Fruit fly (Drosophila melanogaster): ENCODE results near the gene sn.

Gene sn

DNA sequence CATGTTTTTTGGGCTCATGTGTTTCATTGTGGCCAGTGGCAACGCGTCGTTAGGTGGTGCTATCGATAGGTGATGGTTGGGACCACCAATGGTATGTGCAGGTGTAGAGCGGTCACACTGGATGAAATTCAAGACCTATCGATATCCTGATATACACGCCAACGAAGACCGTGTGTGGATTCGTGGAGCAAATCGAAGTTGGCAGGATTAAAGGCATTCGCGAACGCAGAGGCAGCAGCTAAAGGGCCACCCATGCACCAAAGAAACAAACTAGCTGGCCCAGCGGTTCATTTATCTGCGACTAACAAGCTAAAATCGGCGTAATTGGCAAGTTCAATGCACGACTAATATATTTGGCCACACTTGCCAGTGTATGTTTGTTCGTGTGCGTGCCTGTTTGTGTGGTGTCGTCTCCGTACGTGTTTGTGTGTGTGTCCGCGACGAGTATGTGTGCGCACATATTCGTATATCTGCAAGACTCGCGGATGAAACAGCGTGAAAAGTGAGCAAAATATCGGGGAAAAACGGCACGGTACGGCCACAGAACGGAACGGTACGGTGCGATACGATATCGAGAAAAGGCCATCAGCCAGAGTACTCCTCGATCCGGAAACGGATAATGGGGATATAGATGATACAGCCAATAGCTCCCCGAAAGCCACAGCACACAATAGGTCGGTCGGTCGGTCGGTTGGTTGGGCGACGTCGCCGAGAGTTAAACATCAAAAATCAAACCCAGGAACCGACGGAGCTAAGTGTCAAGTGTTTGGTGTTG lies 27.8 kb upstream of the sn start, which contains the start of gene Ubr3 (continued):
- TF ChIP-seq Dip3 (GFP tag; optimal IDR thresholded peaks at IDR 0.05) (no peak), eyg (GFP tag; optimal IDR thresholded peaks at IDR 0.05) (no peak), CG10321 (GFP tag; IDR thresholded peaks at IDR 0.05) (no peak), CG11696 (GFP tag; IDR thresholded peaks at IDR 0.05) (no peak), row (GFP tag; IDR thresholded peaks at IDR 0.05) (peak; percentile 26; the same call in 1 of the 3 replicates), stwl (tag; optimal IDR thresholded peaks at IDR 0.05) (peak; percentile 68), nerfin-1 (tag; optimal IDR thresholded peaks at IDR 0.05) (peak; percentile 22), gem (tag; optimal IDR thresholded peaks at IDR 0.05) (no peak), CG17802 (tag; optimal IDR thresholded peaks at IDR 0.05) (peak; percentile 50), fd102C (GFP tag; optimal IDR thresholded peaks at IDR 0.05) (no peak), lab (GFP tag; optimal IDR thresholded peaks at IDR 0.05) (peak; percentile 47), CG31441 (GFP tag; IDR thresholded peaks at IDR 0.05) (no peak), CG6272 (GFP tag; IDR thresholded peaks at IDR 0.05) (no peak), H15 (GFP tag; IDR thresholded peaks at IDR 0.05) (no peak), ken (GFP tag; IDR thresholded peaks at IDR 0.05) (no peak), CG10209 (GFP tag; optimal IDR thresholded peaks at IDR 0.05) (no peak), CG14860 (GFP tag; IDR thresholded peaks at IDR 0.05; ENCODE audit: partially characterized antibody) (peak; percentile 66), Adf1 (GFP tag; IDR thresholded peaks at IDR 0.05) (no peak), fd3F (GFP tag; optimal IDR thresholded peaks at IDR 0.05) (no peak), HmgZ (tag; optimal IDR thresholded peaks at IDR 0.05) (peak; percentile 49), CG18764 (GFP tag; optimal IDR thresholded peaks at IDR 0.05) (no peak), prd (optimal IDR thresholded peaks at IDR 0.05) (no peak), prd (GFP tag; IDR thresholded peaks at IDR 0.05) (no peak), CG34376 (GFP tag; optimal IDR thresholded peaks at IDR 0.05) (peak; percentile 55), Mes4 (GFP tag; optimal IDR thresholded peaks at IDR 0.05) (no peak), ham (GFP tag; IDR thresholded peaks at IDR 0.05) (no peak), Sry-β (GFP tag; optimal IDR thresholded peaks at IDR 0.05) (no peak), CG9797 (GFP tag; optimal IDR thresholded peaks at IDR 0.05) (peak; percentile 82), CG12391 (tag; optimal IDR thresholded peaks at IDR 0.05) (peak; percentile 9), pros (GFP tag; optimal IDR thresholded peaks at IDR 0.05) (no peak), CG2199 (GFP tag; IDR thresholded peaks at IDR 0.05) (no peak), sna (GFP tag; IDR thresholded peaks at IDR 0.05; ENCODE audit: partially characterized antibody) (0 out of 2 replicates have a peak, but pooled peaks have one; percentile 50), ci (GFP tag; IDR thresholded peaks at IDR 0.05) (no peak), trem (tag; optimal IDR thresholded peaks at IDR 0.05) (peak; percentile 56), CG3838 (GFP tag; optimal IDR thresholded peaks at IDR 0.05) (no peak), esg (GFP tag; conservative IDR thresholded peaks at IDR 0.05) (no peak), CG4424 (GFP tag; optimal IDR thresholded peaks at IDR 0.05) (no peak), CG1832 (GFP tag; optimal IDR thresholded peaks at IDR 0.05) (no peak), Mad (GFP tag; optimal IDR thresholded peaks at IDR 0.05) (no peak), dati (GFP tag; IDR thresholded peaks at IDR 0.05) (no peak), grau (tag; optimal IDR thresholded peaks at IDR 0.05) (no peak), BEAF-32 (GFP tag; optimal IDR thresholded peaks at IDR 0.05) (peak; percentile 87), slp2 (GFP tag; optimal IDR thresholded peaks at IDR 0.05) (peak; percentile 3), Ada2b (GFP tag; IDR thresholded peaks at IDR 0.05) (no peak), yki (optimal IDR thresholded peaks at IDR 0.05) (no peak), CoRest (tag; optimal IDR thresholded peaks at IDR 0.05) (no peak), hth (optimal IDR thresholded peaks at IDR 0.05) (no peak), gsb-n (tag; optimal IDR thresholded peaks at IDR 0.05) (no peak), grn (GFP tag; optimal IDR thresholded peaks at IDR 0.05) (no peak), Stat92E (GFP tag; optimal IDR thresholded peaks at IDR 0.05) (no peak), Hsf (GFP tag; optimal IDR thresholded peaks at IDR 0.05) (no peak)

Data from whole organism, embryonic.